Worm (Caenorhabditis elegans): ENCODE results near the gene T18D3.1.

T18D3.1 gene

ce11 chrX:12452143-12452570 is 2.4 kb upstream of the T18D3.1 start (continued):
- TF ChIP-seq ceh-24 (tag; optimal IDR thresholded peaks at IDR 0.05) (no peak), ttx-3 (tag; optimal IDR thresholded peaks at IDR 0.05) (no peak), nhr-11 (tag; optimal IDR thresholded peaks at IDR 0.05) (no peak), pha-2 (tag; optimal IDR thresholded peaks at IDR 0.05) (no peak), pqm-1 (tag; optimal IDR thresholded peaks at IDR 0.05) (no peak), ceh-14 (tag; optimal IDR thresholded peaks at IDR 0.05) (peak; percentile 59), pat-9 (tag; optimal IDR thresholded peaks at IDR 0.05) (no peak), ceh-18 (tag; optimal IDR thresholded peaks at IDR 0.05) (peak; percentile 57), ceh-30 (tag; optimal IDR thresholded peaks at IDR 0.05) (no peak), fkh-10 (GFP tag; optimal IDR thresholded peaks at IDR 0.05) (no peak), ceh-48 (tag; optimal IDR thresholded peaks at IDR 0.05) (peak; percentile 3), fax-1 (tag; optimal IDR thresholded peaks at IDR 0.05) (no peak), ceh-9 (tag; optimal IDR thresholded peaks at IDR 0.05) (no peak), ceh-45 (GFP tag; IDR thresholded peaks at IDR 0.05) (no peak), ahr-1 (tag; optimal IDR thresholded peaks at IDR 0.05) (no peak), che-1 (tag; optimal IDR thresholded peaks at IDR 0.05) (peak; percentile 11), tbx-2 (tag; optimal IDR thresholded peaks at IDR 0.05) (peak; percentile 82), sox-4 (tag; optimal IDR thresholded peaks at IDR 0.05) (no peak), elt-2 (tag; optimal IDR thresholded peaks at IDR 0.05) (peak; percentile 34), nfya-1 (tag; optimal IDR thresholded peaks at IDR 0.05) (no peak), ztf-16 (tag; optimal IDR thresholded peaks at IDR 0.05) (no peak), madf-2 (tag; optimal IDR thresholded peaks at IDR 0.05) (peak; percentile 99), zip-5 (tag; optimal IDR thresholded peaks at IDR 0.05) (no peak), hlh-6 (tag; optimal IDR thresholded peaks at IDR 0.05) (peak; percentile 59), npax-4 (tag; optimal IDR thresholded peaks at IDR 0.05) (no peak), nhr-232 (tag; optimal IDR thresholded peaks at IDR 0.05) (no peak), hlh-15 (tag; optimal IDR thresholded peaks at IDR 0.05) (no peak), elt-4 (tag; optimal IDR thresholded peaks at IDR 0.05) (peak; percentile 24), unc-86 (tag; optimal IDR thresholded peaks at IDR 0.05) (no peak), pha-4 (tag; optimal IDR thresholded peaks at IDR 0.05) (no peak), ref-2 (tag; optimal IDR thresholded peaks at IDR 0.05) (peak; percentile 80), hlh-8 (tag; optimal IDR thresholded peaks at IDR 0.05) (peak; percentile 24), sdc-2 (tag; optimal IDR thresholded peaks at IDR 0.05) (peak; percentile 80), ceh-31 (tag; optimal IDR thresholded peaks at IDR 0.05) (peak; percentile 63)

ce11 chrX:12458021-12458420 is 3.5 kb downstream of the T18D3.1 start:
- TF ChIP-seq sox-4 (tag; optimal IDR thresholded peaks at IDR 0.05) (peak; percentile 50), T23F11.4 (GFP tag; optimal IDR thresholded peaks at IDR 0.05) (peak; percentile 40), hlh-15 (tag; optimal IDR thresholded peaks at IDR 0.05) (peak; percentile 10), ceh-9 (tag; optimal IDR thresholded peaks at IDR 0.05) (peak; percentile 42), ets-4 (tag; optimal IDR thresholded peaks at IDR 0.05) (peak; percentile 13), ceh-18 (tag; optimal IDR thresholded peaks at IDR 0.05) (no peak), syd-9 (tag; optimal IDR thresholded peaks at IDR 0.05) (no peak), nhr-232 (tag; optimal IDR thresholded peaks at IDR 0.05) (peak; percentile 36), ttx-3 (tag; optimal IDR thresholded peaks at IDR 0.05) (peak; percentile 41), ceh-19 (GFP tag; optimal IDR thresholded peaks at IDR 0.05) (peak; percentile 70), hlh-6 (tag; optimal IDR thresholded peaks at IDR 0.05) (peak; percentile 39), hlh-13 (GFP tag; optimal IDR thresholded peaks at IDR 0.05) (peak; percentile 46), odd-2 (tag; optimal IDR thresholded peaks at IDR 0.05) (peak; percentile 4), ref-2 (tag; optimal IDR thresholded peaks at IDR 0.05) (peak; percentile 47), ceh-2 (tag; optimal IDR thresholded peaks at IDR 0.05) (no peak), unc-3 (GFP tag; conservative IDR thresholded peaks at IDR 0.05) (peak; percentile 46; the same call in 1 of the 2 replicates), unc-3 (tag; optimal IDR thresholded peaks at IDR 0.05) (peak; percentile 2), ztf-16 (tag; optimal IDR thresholded peaks at IDR 0.05) (peak; percentile 47), fkh-6 (tag; optimal IDR thresholded peaks at IDR 0.05) (peak; percentile 39), ceh-22 (tag; optimal IDR thresholded peaks at IDR 0.05) (no peak), pat-9 (tag; optimal IDR thresholded peaks at IDR 0.05) (peak; percentile 69), eyg-1 (tag; optimal IDR thresholded peaks at IDR 0.05) (no peak), ceh-45 (GFP tag; IDR thresholded peaks at IDR 0.05) (peak; percentile 72), K02D7.2 (tag; optimal IDR thresholded peaks at IDR 0.05) (peak; percentile 53), pag-3 (tag; optimal IDR thresholded peaks at IDR 0.05; ENCODE audit: borderline replicate concordance) (no peak), ceh-14 (tag; optimal IDR thresholded peaks at IDR 0.05) (peak; percentile 45), pha-2 (tag; optimal IDR thresholded peaks at IDR 0.05) (peak; percentile 67), nfya-1 (tag; optimal IDR thresholded peaks at IDR 0.05) (peak; percentile 53), F13H6.1 (tag; optimal IDR thresholded peaks at IDR 0.05) (peak; percentile 50), ceh-6 (GFP tag; optimal IDR thresholded peaks at IDR 0.05) (peak; percentile 65), gmeb-2 (tag; optimal IDR thresholded peaks at IDR 0.05) (peak; percentile 66), pha-4 (tag; optimal IDR thresholded peaks at IDR 0.05) (no peak), Y22D7AL.16 (tag; optimal IDR thresholded peaks at IDR 0.05) (peak; percentile 55)

Measured in whole organism, late embryonic.